Fruit fly (Drosophila melanogaster): Measurements from ENCODE around the gene Prosalpha2.

DNA sequence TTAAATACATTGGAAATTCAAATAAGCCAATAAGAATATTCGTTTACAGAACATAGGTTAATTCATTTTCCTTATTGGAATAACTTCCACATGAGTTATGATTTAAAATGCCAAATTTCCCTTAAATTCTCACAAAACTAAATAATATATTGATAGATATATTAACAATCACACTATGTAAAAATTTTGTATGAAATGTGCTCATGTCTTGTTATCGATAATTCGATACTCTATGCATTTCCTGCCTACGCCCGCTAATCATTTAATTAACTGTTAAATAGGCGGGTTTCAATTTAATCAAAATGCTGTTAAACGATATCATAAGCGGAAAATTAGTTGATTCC is 4.8 kb upstream of the Prosalpha2 start, which contains the start of gene NANS:
- TF ChIP-seq kay (GFP tag; ENCODE audit: borderline replicate concordance) (no peak), CG7045 (GFP tag; optimal IDR thresholded peaks at IDR 0.05) (no peak), ovo (GFP tag; optimal IDR thresholded peaks at IDR 0.05) (no peak), bab1 (GFP tag; optimal IDR thresholded peaks at IDR 0.05) (no peak), toe (GFP tag; optimal IDR thresholded peaks at IDR 0.05) (no peak), cic (GFP tag; optimal IDR thresholded peaks at IDR 0.05) (no peak), CG14711 (tag; optimal IDR thresholded peaks at IDR 0.05) (no peak), Mnt (GFP tag; optimal IDR thresholded peaks at IDR 0.05) (no peak), CG33017 (tag; optimal IDR thresholded peaks at IDR 0.05) (no peak), pad (GFP tag; optimal IDR thresholded peaks at IDR 0.05) (no peak)
